Fruit fly (Drosophila melanogaster): ENCODE results near the gene CycE.

- TF ChIP-seq CG8478 (optimal IDR thresholded peaks at IDR 0.05) (no peak), CTCF (optimal IDR thresholded peaks at IDR 0.05) (peak; percentile 80 to 83)
These were observed 35.0 kb upstream of the CycE start for dm6 chr2L:15782996-15783395.
